Worm (Caenorhabditis elegans): ENCODE results near the gene C49G7.12.

DNA sequence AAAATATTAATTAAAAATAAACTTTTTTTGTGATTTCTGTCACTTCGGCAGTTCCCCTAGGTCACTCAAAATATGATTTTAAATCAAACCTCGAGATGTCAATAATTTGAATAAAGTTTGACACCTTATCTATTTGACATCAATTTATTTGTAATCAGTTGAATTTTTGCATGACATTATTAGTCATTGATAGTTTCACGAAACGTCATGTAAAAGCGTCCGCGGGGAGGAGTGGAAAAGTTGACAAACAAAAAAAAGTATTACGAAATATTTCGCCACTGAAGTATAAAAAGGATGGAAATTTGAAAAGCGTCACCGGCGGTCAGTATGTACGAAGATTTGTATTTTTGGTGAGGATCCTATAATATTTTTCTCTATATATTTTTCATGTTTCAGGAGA, 13.4 kb upstream of the C49G7.12 start, which contains the start of gene K09D9.1:
- TF ChIP-seq ama-1 (optimal IDR thresholded peaks at IDR 0.05) (no peak), aly-1 (tag; optimal IDR thresholded peaks at IDR 0.05) (no peak), tbx-37 (GFP tag; conservative IDR thresholded peaks at IDR 0.05) (no peak), tra-4 (tag; optimal IDR thresholded peaks at IDR 0.05) (no peak)
